Worm (Caenorhabditis elegans): ENCODE measurements around the gene B0222.1.

B0222.1 gene

ce11 chrV:9097213-9097612, 36.8 kb upstream of the B0222.1 start:
- TF ChIP-seq tab-1 (GFP tag; IDR thresholded peaks at IDR 0.05) (no peak), ztf-23 (GFP tag; IDR thresholded peaks at IDR 0.05) (no peak), klf-2 (GFP tag; conservative IDR thresholded peaks at IDR 0.05) (no peak), ztf-29 (GFP tag; IDR thresholded peaks at IDR 0.05) (no peak), cog-1 (tag; optimal IDR thresholded peaks at IDR 0.05) (no peak), med-1 (GFP tag; optimal IDR thresholded peaks at IDR 0.05; ENCODE audit: insufficient read depth) (no peak), ref-1 (GFP tag; conservative IDR thresholded peaks at IDR 0.05) (no peak), T22C8.4 (GFP tag; IDR thresholded peaks at IDR 0.05) (no peak), flt-1 (GFP tag; IDR thresholded peaks at IDR 0.05) (no peak)

ce11 chrV:9098280-9098973, 35.6 kb upstream of the B0222.1 start, which contains the start of gene F21C10.9:
TSS of gene F21C10.9 (minus strand) at chrV:9098696.
- no peak for TF ChIP-seq ztf-29 (GFP tag; IDR thresholded peaks at IDR 0.05)
- TF ChIP-seq T22C8.4 (GFP tag; IDR thresholded peaks at IDR 0.05), result no peak
- TF ChIP-seq ztf-23 (GFP tag; IDR thresholded peaks at IDR 0.05), result no peak
- no peak for TF ChIP-seq med-1 (GFP tag; optimal IDR thresholded peaks at IDR 0.05; ENCODE audit: insufficient read depth)
- TF ChIP-seq cog-1 (tag; optimal IDR thresholded peaks at IDR 0.05), result no peak
- no peak for TF ChIP-seq tab-1 (GFP tag; IDR thresholded peaks at IDR 0.05)
- TF ChIP-seq flt-1 (GFP tag; IDR thresholded peaks at IDR 0.05), result no peak
- TF ChIP-seq klf-2 (GFP tag; conservative IDR thresholded peaks at IDR 0.05), result no peak
- TF ChIP-seq ref-1 (GFP tag; conservative IDR thresholded peaks at IDR 0.05), result no peak

ce11 chrV:9101062-9101461, 33.0 kb upstream of the B0222.1 start, which contains the start of gene frpr-6:
TSS of gene frpr-6 (minus strand) at chrV:9101162.
- no peak for TF ChIP-seq T22C8.4 (GFP tag; IDR thresholded peaks at IDR 0.05)
- no peak for TF ChIP-seq cog-1 (tag; optimal IDR thresholded peaks at IDR 0.05)
- no peak for TF ChIP-seq tab-1 (GFP tag; IDR thresholded peaks at IDR 0.05)
- TF ChIP-seq ztf-29 (GFP tag; IDR thresholded peaks at IDR 0.05), result no peak
- TF ChIP-seq ref-1 (GFP tag; conservative IDR thresholded peaks at IDR 0.05), result no peak
- TF ChIP-seq ztf-23 (GFP tag; IDR thresholded peaks at IDR 0.05), result no peak
- no peak for TF ChIP-seq flt-1 (GFP tag; IDR thresholded peaks at IDR 0.05)
- no peak for TF ChIP-seq klf-2 (GFP tag; conservative IDR thresholded peaks at IDR 0.05)
- no peak for TF ChIP-seq med-1 (GFP tag; optimal IDR thresholded peaks at IDR 0.05; ENCODE audit: insufficient read depth)

- TF ChIP-seq tab-1 (GFP tag; IDR thresholded peaks at IDR 0.05), result no peak
- no peak for TF ChIP-seq ref-1 (GFP tag; conservative IDR thresholded peaks at IDR 0.05)
- no peak for TF ChIP-seq ztf-29 (GFP tag; IDR thresholded peaks at IDR 0.05)
- no peak for TF ChIP-seq med-1 (GFP tag; optimal IDR thresholded peaks at IDR 0.05; ENCODE audit: insufficient read depth)
- TF ChIP-seq klf-2 (GFP tag; conservative IDR thresholded peaks at IDR 0.05), result no peak
- TF ChIP-seq flt-1 (GFP tag; IDR thresholded peaks at IDR 0.05), result no peak
- no peak for TF ChIP-seq T22C8.4 (GFP tag; IDR thresholded peaks at IDR 0.05)
- no peak for TF ChIP-seq ztf-23 (GFP tag; IDR thresholded peaks at IDR 0.05)
- TF ChIP-seq cog-1 (tag; optimal IDR thresholded peaks at IDR 0.05), result no peak
These were observed 25.8 kb upstream of the B0222.1 start, which contains the start of gene F21C10.18 for ce11 chrV:9108219-9108618. TSS of gene F21C10.18 (plus strand) at chrV:9108519.

ce11 chrV:9109281-9109680, 24.8 kb upstream of the B0222.1 start, which contains the start of gene pqn-31:
TSS of gene pqn-31 (plus strand) at chrV:9109581.
- TF ChIP-seq flt-1 (GFP tag; IDR thresholded peaks at IDR 0.05) (no peak), cog-1 (tag; optimal IDR thresholded peaks at IDR 0.05) (no peak), klf-2 (GFP tag; conservative IDR thresholded peaks at IDR 0.05) (no peak), tab-1 (GFP tag; IDR thresholded peaks at IDR 0.05) (no peak), ztf-23 (GFP tag; IDR thresholded peaks at IDR 0.05) (no peak), ztf-29 (GFP tag; IDR thresholded peaks at IDR 0.05) (no peak), T22C8.4 (GFP tag; IDR thresholded peaks at IDR 0.05) (no peak), med-1 (GFP tag; optimal IDR thresholded peaks at IDR 0.05; ENCODE audit: insufficient read depth) (no peak), ref-1 (GFP tag; conservative IDR thresholded peaks at IDR 0.05) (no peak)

ce11 chrV:9111957-9112356, 22.1 kb upstream of the B0222.1 start:
- no peak for TF ChIP-seq med-1 (GFP tag; optimal IDR thresholded peaks at IDR 0.05; ENCODE audit: insufficient read depth)

ce11 chrV:9112467-9112866, 21.6 kb upstream of the B0222.1 start, which contains the start of gene F21C10.7:
TSS of gene F21C10.7 (plus strand) at chrV:9112767.
- TF ChIP-seq med-1 (GFP tag; optimal IDR thresholded peaks at IDR 0.05; ENCODE audit: insufficient read depth) (no peak), ztf-29 (GFP tag; IDR thresholded peaks at IDR 0.05) (no peak), cog-1 (tag; optimal IDR thresholded peaks at IDR 0.05) (no peak), klf-2 (GFP tag; conservative IDR thresholded peaks at IDR 0.05) (no peak), ztf-23 (GFP tag; IDR thresholded peaks at IDR 0.05) (no peak), tab-1 (GFP tag; IDR thresholded peaks at IDR 0.05) (no peak), T22C8.4 (GFP tag; IDR thresholded peaks at IDR 0.05) (no peak), ref-1 (GFP tag; conservative IDR thresholded peaks at IDR 0.05) (no peak), flt-1 (GFP tag; IDR thresholded peaks at IDR 0.05) (no peak)

ce11 chrV:9122004-9122403, 12.1 kb upstream of the B0222.1 start, which contains the start of gene F21C10.13:
TSS of gene F21C10.13 (plus strand) at chrV:9122304.
- TF ChIP-seq ref-1 (GFP tag; conservative IDR thresholded peaks at IDR 0.05) (no peak), cog-1 (tag; optimal IDR thresholded peaks at IDR 0.05) (no peak), T22C8.4 (GFP tag; IDR thresholded peaks at IDR 0.05) (no peak), med-1 (GFP tag; optimal IDR thresholded peaks at IDR 0.05; ENCODE audit: insufficient read depth) (no peak), ztf-29 (GFP tag; IDR thresholded peaks at IDR 0.05) (no peak), ztf-23 (GFP tag; IDR thresholded peaks at IDR 0.05) (no peak), tab-1 (GFP tag; IDR thresholded peaks at IDR 0.05) (no peak), flt-1 (GFP tag; IDR thresholded peaks at IDR 0.05) (no peak), klf-2 (GFP tag; conservative IDR thresholded peaks at IDR 0.05) (no peak)

ce11 chrV:9123186-9123585, 10.9 kb upstream of the B0222.1 start, which contains the start of gene F21C10.11:
TSS of gene F21C10.11 (plus strand) at chrV:9123486.
- TF ChIP-seq T22C8.4 (GFP tag; IDR thresholded peaks at IDR 0.05), result no peak
- TF ChIP-seq med-1 (GFP tag; optimal IDR thresholded peaks at IDR 0.05; ENCODE audit: insufficient read depth), result no peak
- no peak for TF ChIP-seq klf-2 (GFP tag; conservative IDR thresholded peaks at IDR 0.05)
- no peak for TF ChIP-seq ref-1 (GFP tag; conservative IDR thresholded peaks at IDR 0.05)
- no peak for TF ChIP-seq tab-1 (GFP tag; IDR thresholded peaks at IDR 0.05)
- TF ChIP-seq ztf-29 (GFP tag; IDR thresholded peaks at IDR 0.05), result no peak
- no peak for TF ChIP-seq cog-1 (tag; optimal IDR thresholded peaks at IDR 0.05)
- no peak for TF ChIP-seq ztf-23 (GFP tag; IDR thresholded peaks at IDR 0.05)
- TF ChIP-seq flt-1 (GFP tag; IDR thresholded peaks at IDR 0.05), result no peak

Data from whole organism, midembryonic.